Worm (Caenorhabditis elegans) whole organism, young adult: ENCODE results near the gene catp-4.

Source experiments
- B0336.3 ChIP-seq: fragments of 200-800 bp; sonication (Bioruptor generic); IDR thresholded peaks from 2 replicates; pipeline ENCODE4 v1.3.6; 2022; ENCODE audit warnings: missing genetic modification characterization, missing compliant biosample characterization
- C17E4.6 ChIP-seq: fragments of 200-800 bp; sonication (Bioruptor generic); IDR thresholded peaks from 2 replicates; pipeline ENCODE4 v1.3.6; 2022; ENCODE audit warnings: missing genetic modification reagents, missing genetic modification characterization, missing compliant biosample characterization
- F22D6.2 ChIP-seq: sonication (generic microtip); optimal IDR thresholded peaks from 2 replicates; lab custom pipeline; 2016; ENCODE audit warnings: mild to moderate bottlenecking, missing genetic modification characterization, missing compliant biosample characterization
- F37B4.10 ChIP-seq: fragments of 200-800 bp; sonication (Bioruptor generic); IDR thresholded peaks from 2 replicates; pipeline ENCODE4 v1.3.6; 2022; ENCODE audit warnings: missing genetic modification characterization, missing compliant biosample characterization
- F49E8.2 ChIP-seq: sonication (generic microtip); optimal IDR thresholded peaks from 3 replicates; lab custom pipeline; 2017; ENCODE audit warnings: missing genetic modification characterization, mild to moderate bottlenecking, missing compliant biosample characterization, antibody characterized with exemption, moderate library complexity; ENCODE audit not compliant: insufficient read depth
- Y67H2A.10 ChIP-seq: fragments of 200-800 bp; sonication (Bioruptor generic); conservative IDR thresholded peaks from 2 replicates; pipeline ENCODE4 v1.3.6; 2022; ENCODE audit warnings: missing genetic modification reagents, missing genetic modification characterization, missing compliant biosample characterization
- Y79H2A.3 ChIP-seq: fragments of 200-800 bp; sonication (Bioruptor generic); conservative IDR thresholded peaks from 2 replicates; pipeline ENCODE4 v1.3.6; 2022; ENCODE audit warnings: missing genetic modification reagents, missing genetic modification characterization, missing compliant biosample characterization
- akir-1 ChIP-seq: fragments of 200-800 bp; sonication (Bioruptor generic); optimal IDR thresholded peaks from 2 replicates; lab custom pipeline; 2018; ENCODE audit warnings: mild to moderate bottlenecking, missing genetic modification characterization, moderate library complexity, missing compliant biosample characterization
- atf-7 ChIP-seq: sonication (generic microtip); optimal IDR thresholded peaks from 2 replicates; lab custom pipeline; 2017; ENCODE audit warnings: mild to moderate bottlenecking, missing genetic modification characterization, missing compliant biosample characterization
- athp-1 ChIP-seq: sonication (generic microtip); optimal IDR thresholded peaks from 2 replicates; lab custom pipeline; 2017; ENCODE audit warnings: mild to moderate bottlenecking, missing genetic modification characterization, missing compliant biosample characterization
- bed-2 ChIP-seq: fragments of 200-800 bp; sonication (Bioruptor generic); IDR thresholded peaks from 2 replicates; pipeline ENCODE4 v1.3.6; 2022; ENCODE audit warnings: missing genetic modification reagents, missing genetic modification characterization, missing compliant biosample characterization
- cebp-1 ChIP-seq, 2 experiments: fragments of 200-800 bp in 1 of 2; sonication (Bioruptor generic) in 1 of 2; sonication (generic microtip) in 1 of 2; IDR thresholded peaks in 1 of 2; optimal IDR thresholded peaks in 1 of 2; 2 replicates each; pipeline versions ENCODE4 v1.3.6 to Lab custom; 2017 to 2022; ENCODE audit warnings: missing compliant biosample characterization in 2 of 2, missing genetic modification characterization in 2 of 2, mild to moderate bottlenecking in 1 of 2, missing genetic modification reagents in 1 of 2, moderate library complexity in 1 of 2
- ceh-100 ChIP-seq: fragments of 200-800 bp; sonication (Bioruptor generic); IDR thresholded peaks from 2 replicates; pipeline ENCODE4 v1.3.6; 2022; ENCODE audit warnings: missing genetic modification reagents, missing genetic modification characterization, missing compliant biosample characterization
- ceh-27 ChIP-seq: fragments of 200-800 bp; sonication (Bioruptor generic); optimal IDR thresholded peaks from 2 replicates; lab custom pipeline; 2018; ENCODE audit warnings: mild to moderate bottlenecking, missing genetic modification characterization, moderate library complexity, missing compliant biosample characterization
- die-1 ChIP-seq: sonication (generic microtip); optimal IDR thresholded peaks from 2 replicates; lab custom pipeline; 2016; ENCODE audit warnings: missing genotype, mild to moderate bottlenecking, missing genetic modification characterization, missing compliant biosample characterization
- dox-1 ChIP-seq: fragments of 200-800 bp; sonication (Bioruptor generic); IDR thresholded peaks from 2 replicates; pipeline ENCODE4 v1.3.6; 2022; ENCODE audit warnings: missing genetic modification reagents, missing genetic modification characterization, missing compliant biosample characterization
- dpl-1 ChIP-seq: fragments of 150-350 bp; optimal IDR thresholded peaks from 2 replicates; lab custom pipeline; 2014; ENCODE audit warnings: missing biosample characterization, missing genetic modification reagents, missing genetic modification characterization
- ekl-4 ChIP-seq: fragments of 200-800 bp; sonication (Bioruptor generic); IDR thresholded peaks from 2 replicates; pipeline ENCODE4 v1.3.6; 2022; ENCODE audit warnings: missing genetic modification reagents, missing genetic modification characterization, missing compliant biosample characterization
- ets-4 ChIP-seq: fragments of 200-800 bp; sonication (Bioruptor generic); optimal IDR thresholded peaks from 2 replicates; lab custom pipeline; 2018; ENCODE audit warnings: mild to moderate bottlenecking, missing genetic modification characterization, missing compliant biosample characterization
- fkh-3 ChIP-seq: sonication (generic microtip); optimal IDR thresholded peaks from 2 replicates; lab custom pipeline; 2016; ENCODE audit warnings: mild to moderate bottlenecking, missing genetic modification characterization, missing compliant biosample characterization
- gei-17 ChIP-seq: fragments of 200-800 bp; sonication (Bioruptor generic); optimal IDR thresholded peaks from 2 replicates; lab custom pipeline; 2018; ENCODE audit warnings: mild to moderate bottlenecking, missing genetic modification characterization, missing compliant biosample characterization
- hlh-12 ChIP-seq: sonication (generic microtip); optimal IDR thresholded peaks from 2 replicates; lab custom pipeline; 2016; ENCODE audit warnings: missing genetic modification characterization, missing compliant biosample characterization
- hsf-1 ChIP-seq: fragments of 200-800 bp; sonication (Bioruptor generic); IDR thresholded peaks from 2 replicates; pipeline ENCODE4 v1.3.6; 2022; ENCODE audit warnings: missing genetic modification reagents, missing genetic modification characterization, missing compliant biosample characterization
- lin-35 ChIP-seq, 3 experiments: fragments of 150-350 bp in 2 of 3; sonication (generic microtip) in 1 of 3; optimal IDR thresholded peaks; 2 replicates each; lab custom pipeline; 2014 to 2018; ENCODE audit warnings: missing biosample characterization in 3 of 3, missing genetic modification characterization in 3 of 3, missing genetic modification reagents in 3 of 3
- lir-1 ChIP-seq: fragments of 200-800 bp; sonication (Bioruptor generic); conservative IDR thresholded peaks from 2 replicates; pipeline ENCODE4 v1.3.6; 2022; ENCODE audit warnings: missing genetic modification reagents, missing genetic modification characterization, missing compliant biosample characterization
- madf-3 ChIP-seq: fragments of 200-800 bp; sonication (Bioruptor generic); IDR thresholded peaks from 2 replicates; pipeline ENCODE4 v1.3.6; 2022; ENCODE audit warnings: missing genetic modification reagents, missing genetic modification characterization, missing compliant biosample characterization
- madf-8 ChIP-seq: fragments of 200-800 bp; sonication (Bioruptor generic); conservative IDR thresholded peaks from 2 replicates; pipeline ENCODE4 v1.3.6; 2022; ENCODE audit warnings: missing genetic modification reagents, missing genetic modification characterization, missing compliant biosample characterization
- mxl-1 ChIP-seq: sonication (generic microtip); optimal IDR thresholded peaks from 2 replicates; lab custom pipeline; 2016; ENCODE audit warnings: missing genetic modification characterization, missing compliant biosample characterization
- nfyb-1 ChIP-seq: fragments of 200-800 bp; sonication (Bioruptor generic); IDR thresholded peaks from 2 replicates; pipeline ENCODE4 v1.3.6; 2022; ENCODE audit warnings: missing genetic modification reagents, missing genetic modification characterization, missing compliant biosample characterization
- nhr-120 ChIP-seq: fragments of 200-800 bp; sonication (Bioruptor generic); IDR thresholded peaks from 2 replicates; pipeline ENCODE4 v1.3.6; 2022; ENCODE audit warnings: missing genetic modification characterization, missing compliant biosample characterization
- nhr-27 ChIP-seq: fragments of 200-800 bp; sonication (Bioruptor generic); optimal IDR thresholded peaks from 2 replicates; lab custom pipeline; 2018; ENCODE audit warnings: mild to moderate bottlenecking, missing genetic modification characterization, moderate library complexity, missing compliant biosample characterization
- nhr-80 ChIP-seq: sonication (generic microtip); optimal IDR thresholded peaks from 2 replicates; lab custom pipeline; 2016; ENCODE audit warnings: missing genetic modification characterization, missing compliant biosample characterization
- rec-8 ChIP-seq, 2 experiments: sonication (generic microtip); optimal IDR thresholded peaks; 2 replicates each; lab custom pipeline; 2016; ENCODE audit warnings: mild to moderate bottlenecking in 2 of 2, missing genetic modification characterization in 2 of 2, missing genetic modification reagents in 2 of 2, missing genotype in 2 of 2, missing biosample characterization in 1 of 2, missing compliant biosample characterization in 1 of 2, moderate library complexity in 1 of 2
- somi-1 ChIP-seq: fragments of 200-800 bp; sonication (Bioruptor generic); optimal IDR thresholded peaks from 2 replicates; lab custom pipeline; 2018; ENCODE audit warnings: mild to moderate bottlenecking, missing genetic modification characterization, missing compliant biosample characterization
- zfh-2 ChIP-seq: fragments of 200-800 bp; sonication (Bioruptor generic); conservative IDR thresholded peaks from 2 replicates; pipeline ENCODE4 v1.3.6; 2022; ENCODE audit warnings: missing genetic modification reagents, missing genetic modification characterization, missing compliant biosample characterization
- ztf-6 ChIP-seq: fragments of 200-800 bp; sonication (Bioruptor generic); IDR thresholded peaks from 2 replicates; pipeline ENCODE4 v1.3.6; 2022; ENCODE audit warnings: missing genetic modification reagents, missing genetic modification characterization, missing compliant biosample characterization

catp-4 gene

DNA sequence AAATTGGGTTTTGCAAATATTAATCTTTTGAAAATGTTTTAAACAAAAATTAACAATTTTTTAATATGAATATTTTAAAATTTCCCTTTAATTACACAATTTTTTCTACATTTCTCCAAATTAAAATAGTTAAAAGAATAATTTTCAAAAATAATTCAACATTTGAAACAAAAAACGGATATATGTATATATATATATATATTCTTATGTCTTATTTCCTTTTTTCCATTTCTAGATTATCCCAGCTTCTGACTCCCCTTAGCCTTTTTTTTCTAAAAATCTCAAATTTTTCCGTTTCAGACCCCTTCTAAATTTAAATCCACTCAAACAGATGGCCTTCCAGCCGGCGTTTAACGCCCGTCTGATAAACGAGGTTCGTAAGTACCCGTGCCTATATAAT is 20.1 kb upstream of the catp-4 start, which contains the start of gene madf-5:
Gene madf-5, plus strand, starts transcription at position 301 of the 400 bp plus-strand sequence.
- TF ChIP-seq athp-1 (tag; lab: Kevin White, UChicago) (no peak), lin-35 (GFP tag; optimal IDR thresholded peaks at IDR 0.05; lab: Kevin White, UChicago) (no peak), fkh-3 (tag; lab: Kevin White, UChicago) (no peak), akir-1 (GFP tag; lab: Kevin White, UChicago) (no peak), somi-1 (no peak), madf-3 (GFP tag; lab: Robert Waterston, UW) (no peak), ekl-4 (GFP tag; lab: Robert Waterston, UW) (no peak), madf-8 (GFP tag; lab: Robert Waterston, UW) (no peak), mxl-1 (tag; lab: Kevin White, UChicago) (no peak), lir-1 (GFP tag; lab: Robert Waterston, UW) (no peak), hlh-12 (tag; lab: Kevin White, UChicago) (no peak), B0336.3 (GFP tag; lab: Robert Waterston, UW) (no peak), Y79H2A.3 (GFP tag; lab: Robert Waterston, UW) (no peak), ztf-6 (GFP tag; lab: Robert Waterston, UW) (no peak), C17E4.6 (GFP tag; lab: Robert Waterston, UW) (no peak), nhr-80 (no peak), atf-7 (tag; lab: Kevin White, UChicago) (no peak)

DNA sequence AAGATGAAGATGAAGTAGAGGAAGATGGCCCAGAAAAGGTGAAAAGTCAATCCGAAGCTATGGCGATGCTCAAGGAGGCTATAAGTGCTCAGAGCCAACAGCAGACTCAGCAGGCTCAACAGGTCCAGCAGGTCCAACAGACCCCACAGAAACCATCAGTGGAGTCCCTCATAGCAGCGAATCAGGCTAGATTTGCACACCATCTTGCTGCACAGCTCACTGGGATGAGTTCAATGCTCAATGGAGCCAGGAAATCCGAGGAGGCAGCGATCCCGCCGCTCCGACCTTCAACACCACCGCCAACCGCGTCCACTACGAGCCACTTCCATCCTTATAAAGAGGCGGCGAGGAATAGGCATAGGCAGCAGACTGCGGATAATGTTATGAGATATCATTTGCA is 18.6 kb upstream of the catp-4 start:
- TF ChIP-seq F37B4.10 (GFP tag; lab: Robert Waterston, UW) (no peak), ceh-27 (GFP tag; lab: Kevin White, UChicago) (no peak), nfyb-1 (GFP tag; lab: Robert Waterston, UW) (0 out of 2 replicates have a peak, but pooled peaks have one; percentile 14), ceh-100 (no peak), zfh-2 (GFP tag; lab: Robert Waterston, UW) (peak; percentile 79), Y79H2A.3 (GFP tag; lab: Robert Waterston, UW) (no peak)

DNA sequence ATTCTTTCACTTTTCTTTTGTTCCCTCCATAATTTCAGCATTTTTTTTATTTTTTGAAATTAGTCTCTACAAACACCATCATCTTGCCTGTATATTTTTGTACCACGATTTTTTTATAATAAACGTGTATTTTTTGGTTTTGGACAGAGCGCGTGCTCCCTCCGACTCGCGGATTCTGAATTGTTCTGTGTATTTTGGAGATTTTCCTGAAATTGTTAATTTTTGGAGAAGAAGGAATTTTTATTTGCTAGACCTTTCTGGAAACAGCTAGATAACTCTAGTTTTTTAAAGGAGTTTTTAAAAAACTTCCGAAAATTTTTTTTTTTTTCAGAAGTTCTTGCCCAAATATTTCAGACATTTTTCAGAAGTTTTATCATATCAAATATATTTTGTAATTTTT is 17.0 kb upstream of the catp-4 start, which contains the start of gene C01G12.13:
Gene C01G12.13, plus strand, starts transcription at position 301 of the 400 bp plus-strand sequence.
- TF ChIP-seq die-1 (tag; lab: Kevin White, UChicago) (no peak), nhr-27 (tag; lab: Kevin White, UChicago) (no peak), dpl-1 (GFP tag; lab: Kevin White, UChicago) (no peak), akir-1 (GFP tag; lab: Kevin White, UChicago) (no peak), Y67H2A.10 (GFP tag; lab: Robert Waterston, UW) (no peak), rec-8 (tag; optimal IDR thresholded peaks at IDR 0.05; lab: Kevin White, UChicago) (no peak), nhr-120 (GFP tag; lab: Robert Waterston, UW) (no peak), hsf-1 (GFP tag; lab: Robert Waterston, UW) (no peak), lin-35 (GFP tag; optimal IDR thresholded peaks at IDR 0.05; lab: Kevin White, UChicago) (no peak), ets-4 (no peak), F49E8.2 (no peak), Y79H2A.3 (GFP tag; lab: Robert Waterston, UW) (no peak), gei-17 (GFP tag; lab: Kevin White, UChicago) (no peak), F22D6.2 (no peak), cebp-1 (GFP tag; IDR thresholded peaks at IDR 0.05; lab: Robert Waterston, UW) (no peak), cebp-1 (tag; optimal IDR thresholded peaks at IDR 0.05; lab: Kevin White, UChicago) (no peak), ztf-6 (GFP tag; lab: Robert Waterston, UW) (no peak), bed-2 (GFP tag; lab: Robert Waterston, UW) (no peak), dox-1 (no peak)
- TF ChIP-seq, all 124 proteins: peak for 0
